Worm (Caenorhabditis elegans) whole organism, young adult: ENCODE data around the gene Y69A2AL.2.

Experiments used
- B0261.1 ChIP-seq: sonication (generic microtip); optimal IDR thresholded peaks from 2 replicates; lab custom pipeline; 2016; ENCODE audit warnings: mild to moderate bottlenecking, missing genetic modification characterization, moderate library complexity, missing compliant biosample characterization
- C06A6.2 ChIP-seq: fragments of 200-800 bp; sonication (Bioruptor generic); conservative IDR thresholded peaks from 2 replicates; pipeline ENCODE4 v1.3.6; 2022; ENCODE audit warnings: missing genetic modification characterization, missing compliant biosample characterization
- F10E7.11 ChIP-seq: sonication (generic microtip); optimal IDR thresholded peaks from 2 replicates; lab custom pipeline; 2017; ENCODE audit warnings: mild to moderate bottlenecking, missing genetic modification characterization, moderate library complexity, missing compliant biosample characterization
- F39B2.1 ChIP-seq: fragments of 200-800 bp; sonication (Bioruptor generic); IDR thresholded peaks from 2 replicates; pipeline ENCODE4 v1.3.6; 2022; ENCODE audit warnings: missing genetic modification reagents, missing genetic modification characterization, missing compliant biosample characterization
- F57C9.4 ChIP-seq: sonication (generic microtip); optimal IDR thresholded peaks from 2 replicates; lab custom pipeline; 2017; ENCODE audit warnings: mild to moderate bottlenecking, missing genetic modification characterization, missing compliant biosample characterization
- T26A5.8 ChIP-seq: sonication (generic microtip); optimal IDR thresholded peaks from 2 replicates; lab custom pipeline; 2016; ENCODE audit warnings: missing genetic modification characterization, missing compliant biosample characterization
- Y53F4B.3 ChIP-seq: fragments of 200-800 bp; sonication (Bioruptor generic); IDR thresholded peaks from 2 replicates; pipeline ENCODE4 v1.3.6; 2022; ENCODE audit warnings: missing genetic modification reagents, missing genetic modification characterization, missing compliant biosample characterization
- Y53G8AR.9 ChIP-seq: fragments of 200-800 bp; sonication (Bioruptor generic); conservative IDR thresholded peaks from 2 replicates; pipeline ENCODE4 v1.3.6; 2022; ENCODE audit warnings: missing genetic modification reagents, missing genetic modification characterization, missing compliant biosample characterization
- Y79H2A.3 ChIP-seq: fragments of 200-800 bp; sonication (Bioruptor generic); conservative IDR thresholded peaks from 2 replicates; pipeline ENCODE4 v1.3.6; 2022; ENCODE audit warnings: missing genetic modification reagents, missing genetic modification characterization, missing compliant biosample characterization
- akir-1 ChIP-seq: fragments of 200-800 bp; sonication (Bioruptor generic); optimal IDR thresholded peaks from 2 replicates; lab custom pipeline; 2018; ENCODE audit warnings: mild to moderate bottlenecking, missing genetic modification characterization, moderate library complexity, missing compliant biosample characterization
- ama-1 ChIP-seq, 3 experiments: fragments of 150-350 bp in 1 of 3; sonication (generic microtip) in 2 of 3; optimal IDR thresholded peaks; 2 replicates each; lab custom pipeline; 2014 to 2018; ENCODE audit warnings: missing biosample characterization in 2 of 3, missing genetic modification characterization in 2 of 3, missing genetic modification reagents in 2 of 3
- aptf-2 ChIP-seq: fragments of 200-800 bp; sonication (Bioruptor generic); conservative IDR thresholded peaks from 2 replicates; pipeline ENCODE4 v1.3.6; 2022; ENCODE audit warnings: missing genetic modification reagents, missing genetic modification characterization, missing compliant biosample characterization
- atf-7 ChIP-seq: sonication (generic microtip); optimal IDR thresholded peaks from 2 replicates; lab custom pipeline; 2017; ENCODE audit warnings: mild to moderate bottlenecking, missing genetic modification characterization, missing compliant biosample characterization
- attf-3 ChIP-seq: fragments of 200-800 bp; sonication (Bioruptor generic); conservative IDR thresholded peaks from 2 replicates; pipeline ENCODE4 v1.3.6; 2022; ENCODE audit warnings: missing genetic modification reagents, missing genetic modification characterization, missing compliant biosample characterization
- bed-2 ChIP-seq: fragments of 200-800 bp; sonication (Bioruptor generic); IDR thresholded peaks from 2 replicates; pipeline ENCODE4 v1.3.6; 2022; ENCODE audit warnings: missing genetic modification reagents, missing genetic modification characterization, missing compliant biosample characterization
- cebp-1 ChIP-seq, 2 experiments: fragments of 200-800 bp in 1 of 2; sonication (Bioruptor generic) in 1 of 2; sonication (generic microtip) in 1 of 2; IDR thresholded peaks in 1 of 2; optimal IDR thresholded peaks in 1 of 2; 2 replicates each; pipeline versions ENCODE4 v1.3.6 to Lab custom; 2017 to 2022; ENCODE audit warnings: missing compliant biosample characterization in 2 of 2, missing genetic modification characterization in 2 of 2, mild to moderate bottlenecking in 1 of 2, missing genetic modification reagents in 1 of 2, moderate library complexity in 1 of 2
- cebp-2 ChIP-seq: fragments of 200-800 bp; sonication (Bioruptor generic); IDR thresholded peaks from 2 replicates; pipeline ENCODE4 v1.3.6; 2022; ENCODE audit warnings: missing genetic modification characterization, missing compliant biosample characterization
- ceh-91 ChIP-seq: fragments of 200-800 bp; sonication (Bioruptor generic); IDR thresholded peaks from 2 replicates; pipeline ENCODE4 v1.3.6; 2022; ENCODE audit warnings: missing genetic modification reagents, missing genetic modification characterization, missing compliant biosample characterization
- dpff-1 ChIP-seq: sonication (generic microtip); optimal IDR thresholded peaks from 2 replicates; lab custom pipeline; 2017; ENCODE audit warnings: mild to moderate bottlenecking, missing genetic modification characterization, missing compliant biosample characterization
- ets-4 ChIP-seq: fragments of 200-800 bp; sonication (Bioruptor generic); optimal IDR thresholded peaks from 2 replicates; lab custom pipeline; 2018; ENCODE audit warnings: mild to moderate bottlenecking, missing genetic modification characterization, missing compliant biosample characterization
- fkh-3 ChIP-seq: sonication (generic microtip); optimal IDR thresholded peaks from 2 replicates; lab custom pipeline; 2016; ENCODE audit warnings: mild to moderate bottlenecking, missing genetic modification characterization, missing compliant biosample characterization
- gei-17 ChIP-seq: fragments of 200-800 bp; sonication (Bioruptor generic); optimal IDR thresholded peaks from 2 replicates; lab custom pipeline; 2018; ENCODE audit warnings: mild to moderate bottlenecking, missing genetic modification characterization, missing compliant biosample characterization
- hmg-1.2 ChIP-seq: fragments of 200-800 bp; sonication (Bioruptor generic); IDR thresholded peaks from 2 replicates; pipeline ENCODE4 v1.3.6; 2022; ENCODE audit warnings: missing genetic modification reagents, missing genetic modification characterization, missing compliant biosample characterization
- hmg-20 ChIP-seq: fragments of 200-800 bp; sonication (Bioruptor generic); IDR thresholded peaks from 2 replicates; pipeline ENCODE4 v1.3.6; 2022; ENCODE audit warnings: missing genetic modification reagents, missing genetic modification characterization, missing compliant biosample characterization
- hrde-1 ChIP-seq: sonication (generic microtip); optimal IDR thresholded peaks from 2 replicates; lab custom pipeline; 2016; ENCODE audit warnings: missing genetic modification characterization, mild to moderate bottlenecking, missing compliant biosample characterization, moderate library complexity, missing genotype, missing genetic modification reagents, borderline replicate concordance
- hsf-1 ChIP-seq: fragments of 200-800 bp; sonication (Bioruptor generic); IDR thresholded peaks from 2 replicates; pipeline ENCODE4 v1.3.6; 2022; ENCODE audit warnings: missing genetic modification reagents, missing genetic modification characterization, missing compliant biosample characterization
- let-607 ChIP-seq, 2 experiments: fragments of 200-800 bp in 1 of 2; sonication (Bioruptor generic) in 1 of 2; sonication (generic microtip) in 1 of 2; optimal IDR thresholded peaks; 2 replicates each; lab custom pipeline; 2016 to 2018; ENCODE audit warnings: mild to moderate bottlenecking in 2 of 2, missing compliant biosample characterization in 2 of 2, missing genetic modification characterization in 2 of 2, moderate library complexity in 2 of 2, missing genotype in 1 of 2
- lin-26 ChIP-seq: fragments of 200-800 bp; sonication (Bioruptor generic); IDR thresholded peaks from 2 replicates; pipeline ENCODE4 v1.3.6; 2022; ENCODE audit warnings: missing genetic modification reagents, missing genetic modification characterization, missing compliant biosample characterization
- lir-1 ChIP-seq: fragments of 200-800 bp; sonication (Bioruptor generic); conservative IDR thresholded peaks from 2 replicates; pipeline ENCODE4 v1.3.6; 2022; ENCODE audit warnings: missing genetic modification reagents, missing genetic modification characterization, missing compliant biosample characterization
- lsl-1 ChIP-seq: fragments of 200-800 bp; sonication (Bioruptor generic); optimal IDR thresholded peaks from 2 replicates; lab custom pipeline; 2018; ENCODE audit warnings: mild to moderate bottlenecking, missing genetic modification characterization, moderate library complexity, missing compliant biosample characterization
- madf-6 ChIP-seq: fragments of 200-800 bp; sonication (Bioruptor generic); IDR thresholded peaks from 2 replicates; pipeline ENCODE4 v1.3.6; 2022; ENCODE audit warnings: missing genetic modification reagents, missing genetic modification characterization, missing compliant biosample characterization
- mcd-1 ChIP-seq: fragments of 200-800 bp; sonication (Bioruptor generic); IDR thresholded peaks from 2 replicates; pipeline ENCODE4 v1.3.6; 2022; ENCODE audit warnings: missing genetic modification reagents, missing genetic modification characterization, missing compliant biosample characterization
- mel-28 ChIP-seq: sonication (generic microtip); optimal IDR thresholded peaks from 2 replicates; lab custom pipeline; 2016; ENCODE audit warnings: borderline replicate concordance, mild to moderate bottlenecking, missing genetic modification characterization, missing compliant biosample characterization
- nfyb-1 ChIP-seq: fragments of 200-800 bp; sonication (Bioruptor generic); IDR thresholded peaks from 2 replicates; pipeline ENCODE4 v1.3.6; 2022; ENCODE audit warnings: missing genetic modification reagents, missing genetic modification characterization, missing compliant biosample characterization
- nhr-179 ChIP-seq: sonication (generic microtip); optimal IDR thresholded peaks from 2 replicates; lab custom pipeline; 2016; ENCODE audit warnings: mild to moderate bottlenecking, missing genetic modification characterization, missing compliant biosample characterization
- nhr-90 ChIP-seq: sonication (generic microtip); optimal IDR thresholded peaks from 2 replicates; lab custom pipeline; 2016; ENCODE audit warnings: missing genotype, mild to moderate bottlenecking, missing genetic modification characterization, missing compliant biosample characterization
- pbrm-1 ChIP-seq: fragments of 200-800 bp; sonication (Bioruptor generic); IDR thresholded peaks from 2 replicates; pipeline ENCODE4 v1.3.6; 2022; ENCODE audit warnings: missing genetic modification reagents, missing genetic modification characterization, missing compliant biosample characterization
- snpc-1.1 ChIP-seq: sonication (generic microtip); optimal IDR thresholded peaks from 2 replicates; lab custom pipeline; 2017; ENCODE audit warnings: missing genetic modification characterization, mild to moderate bottlenecking, missing compliant biosample characterization, antibody characterized with exemption, moderate library complexity, missing genotype, missing genetic modification reagents; ENCODE audit not compliant: insufficient read depth
- snpc-1.3 ChIP-seq: sonication (generic microtip); optimal IDR thresholded peaks from 2 replicates; lab custom pipeline; 2017; ENCODE audit warnings: missing genetic modification characterization, mild to moderate bottlenecking, missing compliant biosample characterization, antibody characterized with exemption, moderate library complexity, missing genotype, missing genetic modification reagents; ENCODE audit not compliant: insufficient read depth
- snpc-3.4 ChIP-seq: sonication (generic microtip); optimal IDR thresholded peaks from 2 replicates; lab custom pipeline; 2017; ENCODE audit warnings: missing genetic modification characterization, mild to moderate bottlenecking, missing compliant biosample characterization, antibody characterized with exemption, moderate library complexity, missing genotype, missing genetic modification reagents
- tbp1 ChIP-seq: fragments of 200-800 bp; sonication (Bioruptor generic); optimal IDR thresholded peaks from 2 replicates; lab custom pipeline; 2018; ENCODE audit warnings: mild to moderate bottlenecking, missing genetic modification characterization, missing compliant biosample characterization
- unc-130 ChIP-seq: sonication (generic microtip); optimal IDR thresholded peaks from 2 replicates; lab custom pipeline; 2016; ENCODE audit warnings: missing genetic modification reagents, missing genetic modification characterization, missing compliant biosample characterization
- ztf-22 ChIP-seq: fragments of 200-800 bp; sonication (Bioruptor generic); optimal IDR thresholded peaks from 2 replicates; lab custom pipeline; 2018; ENCODE audit warnings: mild to moderate bottlenecking, missing genetic modification characterization, moderate library complexity, missing compliant biosample characterization
- ztf-28 ChIP-seq: fragments of 200-800 bp; sonication (Bioruptor generic); IDR thresholded peaks from 2 replicates; pipeline ENCODE4 v1.3.6; 2022; ENCODE audit warnings: missing genetic modification reagents, missing genetic modification characterization, missing compliant biosample characterization
- ztf-3 ChIP-seq: fragments of 200-800 bp; sonication (Bioruptor generic); optimal IDR thresholded peaks from 2 replicates; lab custom pipeline; 2018; ENCODE audit warnings: mild to moderate bottlenecking, missing genetic modification characterization, missing compliant biosample characterization
- ztf-6 ChIP-seq: fragments of 200-800 bp; sonication (Bioruptor generic); IDR thresholded peaks from 2 replicates; pipeline ENCODE4 v1.3.6; 2022; ENCODE audit warnings: missing genetic modification reagents, missing genetic modification characterization, missing compliant biosample characterization

Gene Y69A2AL.2

DNA sequence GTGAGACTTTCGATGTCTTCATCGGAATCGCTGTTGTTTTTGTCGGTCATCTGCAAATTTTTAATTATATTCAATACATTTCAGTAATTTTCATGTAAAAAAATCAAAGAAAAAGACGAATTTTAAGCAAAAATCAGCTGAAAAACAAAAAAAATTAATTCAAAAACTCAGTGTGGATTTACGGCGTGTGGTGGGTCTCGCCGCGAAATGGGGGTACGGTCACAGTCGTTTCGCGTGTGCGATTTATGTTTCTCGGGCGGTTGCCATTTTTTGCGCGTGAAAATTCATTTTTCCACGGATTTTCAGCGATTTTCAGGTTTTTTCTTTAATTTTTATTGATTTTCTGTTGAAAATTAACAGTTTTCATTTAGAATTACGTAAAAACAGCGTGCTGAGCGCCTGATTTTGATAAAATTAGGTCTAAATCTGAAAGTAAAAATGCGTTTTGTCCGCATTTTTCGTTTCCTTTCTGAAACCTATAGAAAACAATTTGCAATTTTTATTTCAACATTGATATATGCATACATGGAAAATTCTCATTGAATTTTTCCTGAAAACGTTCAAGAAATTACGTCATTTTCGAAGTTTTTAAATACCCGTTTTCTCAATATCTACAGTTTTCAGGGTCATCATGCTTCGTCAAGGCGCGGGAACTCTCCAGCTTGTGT, 13.2 kb downstream of the Y69A2AL.2 start, which contains the start of the genes ccdc-12 and Y69A2AR.18 (continued):
- no peak for TF ChIP-seq let-607 (tag; optimal IDR thresholded peaks at IDR 0.05; lab: Kevin White, UChicago)
- TF ChIP-seq tbp1 (GFP tag; lab: Kevin White, UChicago) = peak; percentile 32
- TF ChIP-seq mcd-1 (GFP tag; lab: Robert Waterston, UW) = peak; percentile 66
- no peak for TF ChIP-seq cebp-1 (GFP tag; IDR thresholded peaks at IDR 0.05; lab: Robert Waterston, UW)
- TF ChIP-seq cebp-1 (tag; optimal IDR thresholded peaks at IDR 0.05; lab: Kevin White, UChicago) = peak; percentile 60
- TF ChIP-seq lir-1 = no peak
- TF ChIP-seq ama-1 (optimal IDR thresholded peaks at IDR 0.05; lab: Kevin White, UChicago) = no peak
- TF ChIP-seq ama-1 (GFP tag; optimal IDR thresholded peaks at IDR 0.05; lab: Kevin White, UChicago) = no peak
- TF ChIP-seq gei-17 = no peak
- TF ChIP-seq C06A6.2 (GFP tag; lab: Robert Waterston, UW) = no peak
- no peak for TF ChIP-seq unc-130 (GFP tag; lab: Kevin White, UChicago)
- no peak for TF ChIP-seq atf-7 (tag; lab: Kevin White, UChicago)
- no peak for TF ChIP-seq nfyb-1 (GFP tag; lab: Robert Waterston, UW)
- TF ChIP-seq nhr-179 (tag; lab: Kevin White, UChicago) = no peak
- TF ChIP-seq B0261.1 (tag; lab: Kevin White, UChicago) = no peak
- no peak for TF ChIP-seq hmg-20 (GFP tag; lab: Robert Waterston, UW)
- no peak for TF ChIP-seq ztf-3
- no peak for TF ChIP-seq nhr-90 (tag; lab: Kevin White, UChicago)
- no peak for TF ChIP-seq fkh-3 (tag; lab: Kevin White, UChicago)
- peak; percentile 70 for TF ChIP-seq snpc-1.3 (tag; lab: Kevin White, UChicago)
- no peak for TF ChIP-seq Y79H2A.3
- TF ChIP-seq bed-2 (GFP tag; lab: Robert Waterston, UW) = no peak
- TF ChIP-seq cebp-2 (GFP tag; lab: Robert Waterston, UW) = no peak
- TF ChIP-seq ztf-22 (GFP tag; lab: Kevin White, UChicago) = no peak
- TF ChIP-seq ztf-6 (GFP tag; lab: Robert Waterston, UW) = no peak
- peak; percentile 43; the same call in 1 of the 2 replicates for TF ChIP-seq ceh-91 (GFP tag; lab: Robert Waterston, UW)
- no peak for TF ChIP-seq Y53F4B.3 (GFP tag; lab: Robert Waterston, UW)
- TF ChIP-seq snpc-1.1 (tag; lab: Kevin White, UChicago) = no peak
- TF ChIP-seq T26A5.8 (tag; lab: Kevin White, UChicago) = no peak
- TF ChIP-seq aptf-2 = no peak
- no peak for TF ChIP-seq dpff-1 (tag; lab: Kevin White, UChicago)
- TF ChIP-seq snpc-3.4 = peak; percentile 21
- peak; percentile 95 for TF ChIP-seq lsl-1
- no peak for TF ChIP-seq pbrm-1
- no peak for TF ChIP-seq akir-1 (GFP tag; lab: Kevin White, UChicago)
- TF ChIP-seq Y53G8AR.9 (GFP tag; lab: Robert Waterston, UW) = no peak
- no peak for TF ChIP-seq F39B2.1 (GFP tag; lab: Robert Waterston, UW)
- peak; percentile 74 for TF ChIP-seq madf-6 (GFP tag; lab: Robert Waterston, UW)
- TF ChIP-seq hsf-1 (GFP tag; lab: Robert Waterston, UW) = 0 out of 2 replicates have a peak, but pooled peaks have one; percentile 42
- no peak for TF ChIP-seq mel-28 (tag; lab: Kevin White, UChicago)
- TF ChIP-seq hmg-1.2 (GFP tag; lab: Robert Waterston, UW) = peak; percentile 56; the same call in 1 of the 2 replicates
- no peak; the same call in 1 of the 2 replicates for TF ChIP-seq attf-3 (GFP tag; lab: Robert Waterston, UW)
- TF ChIP-seq hrde-1 (tag; lab: Kevin White, UChicago) = no peak
- no peak for TF ChIP-seq F57C9.4
- no peak for TF ChIP-seq ztf-28 (GFP tag; lab: Robert Waterston, UW)
- no peak for TF ChIP-seq F10E7.11
- no peak for TF ChIP-seq ets-4 (GFP tag; lab: Kevin White, UChicago)
- TF ChIP-seq lin-26 (GFP tag; lab: Robert Waterston, UW) = no peak
